Worm (Caenorhabditis elegans) whole organism, late embryonic: ENCODE data around the gene F45E1.2.

Source experiments
- ama-1 ChIP-seq: fragments of 150-350 bp; optimal IDR thresholded peaks from 2 replicates; lab custom pipeline; 2014
- ceh-14 ChIP-seq: sonication (generic microtip); optimal IDR thresholded peaks from 2 replicates; lab custom pipeline; 2016; ENCODE audit warnings: missing genotype, missing genetic modification characterization, missing compliant biosample characterization
- ceh-22 ChIP-seq: sonication (generic microtip); optimal IDR thresholded peaks from 2 replicates; lab custom pipeline; 2017; ENCODE audit warnings: missing biosample characterization, missing genetic modification characterization
- ceh-34 ChIP-seq: sonication (generic microtip); optimal IDR thresholded peaks from 2 replicates; lab custom pipeline; 2016; ENCODE audit warnings: mild to moderate bottlenecking, missing genetic modification characterization, missing compliant biosample characterization
- ceh-45 ChIP-seq: fragments of 200-800 bp; sonication (Bioruptor generic); IDR thresholded peaks from 2 replicates; pipeline ENCODE4 v1.3.6; 2022; ENCODE audit warnings: missing genetic modification reagents, missing genetic modification characterization, missing compliant biosample characterization
- fax-1 ChIP-seq: sonication (generic microtip); optimal IDR thresholded peaks from 2 replicates; lab custom pipeline; 2016; ENCODE audit warnings: missing genotype, missing genetic modification characterization, missing compliant biosample characterization
- hlh-30 ChIP-seq: sonication (generic microtip); optimal IDR thresholded peaks from 2 replicates; lab custom pipeline; 2017; ENCODE audit warnings: antibody characterized with exemption, missing genetic modification characterization, missing compliant biosample characterization; ENCODE audit not compliant: insufficient read depth
- nhr-11 ChIP-seq: fragments of 150-350 bp; optimal IDR thresholded peaks from 2 replicates; lab custom pipeline; 2014; ENCODE audit warnings: missing biosample characterization, missing genetic modification characterization
- pha-4 ChIP-seq: fragments of 150-350 bp; optimal IDR thresholded peaks from 2 replicates; lab custom pipeline; 2018; ENCODE audit warnings: missing biosample characterization, missing genetic modification reagents, missing genetic modification characterization

DNA sequence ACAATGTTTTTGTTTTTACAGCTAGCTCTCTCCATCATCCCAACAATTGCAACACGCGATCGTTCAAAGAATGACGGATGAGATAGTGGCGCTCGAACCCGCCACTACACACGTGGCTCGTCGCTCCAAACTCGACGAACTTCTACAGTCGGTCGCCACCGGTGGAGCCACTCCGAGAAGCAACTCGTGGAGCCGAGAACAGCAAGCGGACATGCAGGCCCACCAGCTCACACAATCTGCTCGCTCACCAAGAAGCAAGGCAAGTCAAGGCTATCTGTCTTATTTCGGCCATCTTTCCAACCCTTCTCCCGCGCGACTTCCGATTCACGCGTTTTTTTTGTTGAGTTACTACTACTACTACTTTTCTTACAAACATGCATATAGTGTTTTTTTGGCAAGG, at the start of gene F45E1.2, which contains the start of gene F45E1.1:
- TF ChIP-seq fax-1 (tag; lab: Kevin White, UChicago) (no peak), ceh-34 (tag; lab: Kevin White, UChicago) (no peak), ama-1 (no peak), hlh-30 (tag; lab: Kevin White, UChicago) (no peak), ceh-22 (no peak), nhr-11 (tag; lab: Kevin White, UChicago) (no peak), ceh-14 (tag; lab: Kevin White, UChicago) (no peak), ceh-45 (GFP tag; lab: Robert Waterston, UW) (no peak), pha-4 (tag; lab: Kevin White, UChicago) (no peak)
